Worm (Caenorhabditis elegans): ENCODE data around the gene T10B5.10.

- TF ChIP-seq zag-1 (tag; optimal IDR thresholded peaks at IDR 0.05) (no peak), mml-1 (tag; optimal IDR thresholded peaks at IDR 0.05) (no peak), fos-1 (tag; optimal IDR thresholded peaks at IDR 0.05) (no peak), elt-3 (tag; optimal IDR thresholded peaks at IDR 0.05) (no peak), snpc-4 (tag; optimal IDR thresholded peaks at IDR 0.05) (no peak), tbx-2 (tag; optimal IDR thresholded peaks at IDR 0.05) (no peak), unc-39 (tag; optimal IDR thresholded peaks at IDR 0.05) (no peak), unc-62 (GFP tag; optimal IDR thresholded peaks at IDR 0.05) (no peak), ceh-82 (tag; optimal IDR thresholded peaks at IDR 0.05) (no peak), pha-4 (tag; optimal IDR thresholded peaks at IDR 0.05) (no peak), nhr-23 (tag; optimal IDR thresholded peaks at IDR 0.05) (no peak)
Measured at ce11 chrV:1845977-1846376, 10.1 kb downstream of the T10B5.10 start, which contains the start of gene T10B5.7.
